Worm (Caenorhabditis elegans): Measurements from ENCODE around the gene ugt-48.

The ugt-48 gene

ce11 chrV:5504807-5505442 lies 42.9 kb downstream of the ugt-48 start, which contains the start of the genes dnj-19 and nhr-47 (continued):
- TF ChIP-seq nhr-28 (tag; optimal IDR thresholded peaks at IDR 0.05) = peak; percentile 83
- peak; percentile 56 for TF ChIP-seq zip-2 (tag; optimal IDR thresholded peaks at IDR 0.05)
- no peak for TF ChIP-seq attf-4 (tag; optimal IDR thresholded peaks at IDR 0.05)
- TF ChIP-seq snpc-4 (tag; optimal IDR thresholded peaks at IDR 0.05) = no peak
- peak; percentile 94 for TF ChIP-seq ceh-20 (GFP tag; IDR thresholded peaks at IDR 0.05)

- TF ChIP-seq set-16 (GFP tag; IDR thresholded peaks at IDR 0.05) = peak; percentile 58
- 0 out of 2 replicates have a peak, but pooled peaks have one; percentile 9 for TF ChIP-seq F44E2.7 (GFP tag; IDR thresholded peaks at IDR 0.05)
- no peak for TF ChIP-seq zag-1 (tag; optimal IDR thresholded peaks at IDR 0.05)
- TF ChIP-seq aha-1 (tag) = peak; percentile 16
Observed at ce11 chrV:5504295-5504694, 43.6 kb downstream of the ugt-48 start.

ce11 chrV:5502701-5503100 lies 45.2 kb downstream of the ugt-48 start:
- 0 out of 2 replicates have a peak, but pooled peaks have one; percentile 46 for TF ChIP-seq mdt-29 (GFP tag; IDR thresholded peaks at IDR 0.05)
- no peak for TF ChIP-seq zip-11 (GFP tag; IDR thresholded peaks at IDR 0.05)
- TF ChIP-seq unc-130 (GFP tag; optimal IDR thresholded peaks at IDR 0.05) = no peak
- no peak for TF ChIP-seq dve-1 (tag; optimal IDR thresholded peaks at IDR 0.05; ENCODE audit: insufficient read depth)
- no peak for TF ChIP-seq set-16 (GFP tag; IDR thresholded peaks at IDR 0.05)
- peak in 1 of 2 experiments; percentile 46 for TF ChIP-seq daf-16 (GFP tag; optimal IDR thresholded peaks at IDR 0.05)
- TF ChIP-seq daf-16 (tag; optimal IDR thresholded peaks at IDR 0.05) = no peak
- TF ChIP-seq mdl-1 (tag; optimal IDR thresholded peaks at IDR 0.05) = no peak
- TF ChIP-seq nhr-42 (GFP tag; IDR thresholded peaks at IDR 0.05) = no peak; the same call in 1 of the 2 replicates
- no peak for TF ChIP-seq nhr-6 (tag; optimal IDR thresholded peaks at IDR 0.05)
- TF ChIP-seq php-3 (GFP tag; IDR thresholded peaks at IDR 0.05) = no peak
- TF ChIP-seq Y48G9A.11 (GFP tag; IDR thresholded peaks at IDR 0.05) = peak; percentile 52; the same call in 1 of the 2 replicates
- no peak for TF ChIP-seq F26F4.8 (GFP tag; conservative IDR thresholded peaks at IDR 0.05)
- no peak for TF ChIP-seq nhr-28 (tag; optimal IDR thresholded peaks at IDR 0.05)
- TF ChIP-seq vab-7 (GFP tag; IDR thresholded peaks at IDR 0.05) = no peak

ce11 chrV:5499475-5499874 lies 48.4 kb downstream of the ugt-48 start:
- TF ChIP-seq D1046.2 (GFP tag; IDR thresholded peaks at IDR 0.05) = no peak
- TF ChIP-seq nhr-25 (tag; optimal IDR thresholded peaks at IDR 0.05; ENCODE audit: borderline replicate concordance, insufficient read depth) = no peak
- no peak for TF ChIP-seq fos-1 (tag; optimal IDR thresholded peaks at IDR 0.05)
- TF ChIP-seq daf-16 (GFP tag; optimal IDR thresholded peaks at IDR 0.05) = no peak
- TF ChIP-seq daf-16 (tag; optimal IDR thresholded peaks at IDR 0.05) = no peak
- TF ChIP-seq unc-130 (GFP tag; optimal IDR thresholded peaks at IDR 0.05) = no peak
- TF ChIP-seq sdz-12 (GFP tag; optimal IDR thresholded peaks at IDR 0.05) = no peak
- TF ChIP-seq ztf-7 (tag; optimal IDR thresholded peaks at IDR 0.05) = no peak
- no peak for TF ChIP-seq nhr-11 (tag; optimal IDR thresholded peaks at IDR 0.05)
- no peak for TF ChIP-seq egl-27 (tag; optimal IDR thresholded peaks at IDR 0.05)
- no peak for TF ChIP-seq nhr-237 (tag; optimal IDR thresholded peaks at IDR 0.05)
